Worm (Caenorhabditis elegans) whole organism, young adult: ENCODE measurements around the gene Y48C3A.5.
A peak's percentile ranks its signal among the peaks of the same experiment; 100 is the strongest.

Source experiments
- B0019.2 ChIP-seq: fragments of 200-800 bp; sonication (Bioruptor generic); conservative IDR thresholded peaks from 2 replicates; pipeline ENCODE4 v1.3.6; 2022; ENCODE audit warnings: missing genetic modification reagents, missing genetic modification characterization, missing compliant biosample characterization
- B0261.1 ChIP-seq: sonication (generic microtip); optimal IDR thresholded peaks from 2 replicates; lab custom pipeline; 2016; ENCODE audit warnings: mild to moderate bottlenecking, missing genetic modification characterization, moderate library complexity, missing compliant biosample characterization
- C06A6.2 ChIP-seq: fragments of 200-800 bp; sonication (Bioruptor generic); conservative IDR thresholded peaks from 2 replicates; pipeline ENCODE4 v1.3.6; 2022; ENCODE audit warnings: missing genetic modification characterization, missing compliant biosample characterization
- K11D2.4 ChIP-seq: fragments of 200-800 bp; sonication (Bioruptor generic); IDR thresholded peaks from 2 replicates; pipeline ENCODE4 v1.3.6; 2022; ENCODE audit warnings: missing genetic modification reagents, missing genetic modification characterization, missing compliant biosample characterization
- K12H6.12 ChIP-seq: fragments of 200-800 bp; sonication (Bioruptor generic); optimal IDR thresholded peaks from 2 replicates; lab custom pipeline; 2018; ENCODE audit warnings: mild to moderate bottlenecking, missing genetic modification characterization, missing compliant biosample characterization
- T26A5.8 ChIP-seq: sonication (generic microtip); optimal IDR thresholded peaks from 2 replicates; lab custom pipeline; 2016; ENCODE audit warnings: missing genetic modification characterization, missing compliant biosample characterization
- Y53G8AR.9 ChIP-seq: fragments of 200-800 bp; sonication (Bioruptor generic); conservative IDR thresholded peaks from 2 replicates; pipeline ENCODE4 v1.3.6; 2022; ENCODE audit warnings: missing genetic modification reagents, missing genetic modification characterization, missing compliant biosample characterization
- Y67H2A.10 ChIP-seq: fragments of 200-800 bp; sonication (Bioruptor generic); conservative IDR thresholded peaks from 2 replicates; pipeline ENCODE4 v1.3.6; 2022; ENCODE audit warnings: missing genetic modification reagents, missing genetic modification characterization, missing compliant biosample characterization
- ama-1 ChIP-seq, 3 experiments: fragments of 150-350 bp in 1 of 3; sonication (generic microtip) in 2 of 3; optimal IDR thresholded peaks; 2 replicates each; lab custom pipeline; 2014 to 2018; ENCODE audit warnings: missing biosample characterization in 2 of 3, missing genetic modification characterization in 2 of 3, missing genetic modification reagents in 2 of 3
- cebp-1 ChIP-seq, 2 experiments: fragments of 200-800 bp in 1 of 2; sonication (Bioruptor generic) in 1 of 2; sonication (generic microtip) in 1 of 2; IDR thresholded peaks in 1 of 2; optimal IDR thresholded peaks in 1 of 2; 2 replicates each; pipeline versions ENCODE4 v1.3.6 to Lab custom; 2017 to 2022; ENCODE audit warnings: missing compliant biosample characterization in 2 of 2, missing genetic modification characterization in 2 of 2, mild to moderate bottlenecking in 1 of 2, missing genetic modification reagents in 1 of 2, moderate library complexity in 1 of 2
- cebp-2 ChIP-seq: fragments of 200-800 bp; sonication (Bioruptor generic); IDR thresholded peaks from 2 replicates; pipeline ENCODE4 v1.3.6; 2022; ENCODE audit warnings: missing genetic modification characterization, missing compliant biosample characterization
- dpff-1 ChIP-seq: sonication (generic microtip); optimal IDR thresholded peaks from 2 replicates; lab custom pipeline; 2017; ENCODE audit warnings: mild to moderate bottlenecking, missing genetic modification characterization, missing compliant biosample characterization
- dpl-1 ChIP-seq: fragments of 150-350 bp; optimal IDR thresholded peaks from 2 replicates; lab custom pipeline; 2014; ENCODE audit warnings: missing biosample characterization, missing genetic modification reagents, missing genetic modification characterization
- egl-18 ChIP-seq: fragments of 200-800 bp; sonication (Bioruptor generic); IDR thresholded peaks from 2 replicates; pipeline ENCODE4 v1.3.6; 2022; ENCODE audit warnings: missing genetic modification reagents, missing genetic modification characterization, missing compliant biosample characterization
- him-1 ChIP-seq: sonication (generic microtip); optimal IDR thresholded peaks from 2 replicates; lab custom pipeline; 2016; ENCODE audit warnings: missing genotype, missing genetic modification reagents, missing genetic modification characterization, missing compliant biosample characterization
- hlh-12 ChIP-seq: sonication (generic microtip); optimal IDR thresholded peaks from 2 replicates; lab custom pipeline; 2016; ENCODE audit warnings: missing genetic modification characterization, missing compliant biosample characterization
- hlh-26 ChIP-seq: fragments of 200-800 bp; sonication (Bioruptor generic); conservative IDR thresholded peaks from 2 replicates; pipeline ENCODE4 v1.3.6; 2022; ENCODE audit warnings: missing genetic modification reagents, missing genetic modification characterization, missing compliant biosample characterization
- hmg-20 ChIP-seq: fragments of 200-800 bp; sonication (Bioruptor generic); IDR thresholded peaks from 2 replicates; pipeline ENCODE4 v1.3.6; 2022; ENCODE audit warnings: missing genetic modification reagents, missing genetic modification characterization, missing compliant biosample characterization
- lag-1 ChIP-seq: fragments of 200-800 bp; sonication (Bioruptor generic); IDR thresholded peaks from 2 replicates; pipeline ENCODE4 v1.3.6; 2022; ENCODE audit warnings: missing genetic modification reagents, missing genetic modification characterization, missing compliant biosample characterization
- lin-40 ChIP-seq: sonication (generic microtip); optimal IDR thresholded peaks from 2 replicates; lab custom pipeline; 2016; ENCODE audit warnings: missing genetic modification characterization, mild to moderate bottlenecking, missing compliant biosample characterization, missing genotype, missing genetic modification reagents
- lir-1 ChIP-seq: fragments of 200-800 bp; sonication (Bioruptor generic); conservative IDR thresholded peaks from 2 replicates; pipeline ENCODE4 v1.3.6; 2022; ENCODE audit warnings: missing genetic modification reagents, missing genetic modification characterization, missing compliant biosample characterization
- mel-28 ChIP-seq: sonication (generic microtip); optimal IDR thresholded peaks from 2 replicates; lab custom pipeline; 2016; ENCODE audit warnings: borderline replicate concordance, mild to moderate bottlenecking, missing genetic modification characterization, missing compliant biosample characterization
- nfya-1 ChIP-seq: sonication (generic microtip); optimal IDR thresholded peaks from 2 replicates; lab custom pipeline; 2017; ENCODE audit warnings: antibody characterized with exemption, missing compliant biosample characterization, missing genetic modification characterization, borderline replicate concordance; ENCODE audit not compliant: insufficient read depth
- rcor-1 ChIP-seq: fragments of 200-800 bp; sonication (Bioruptor generic); IDR thresholded peaks from 2 replicates; pipeline ENCODE4 v1.3.6; 2022; ENCODE audit warnings: missing genetic modification reagents, missing genetic modification characterization, missing compliant biosample characterization
- snpc-4 ChIP-seq, 5 experiments: fragments of 150-350 bp in 1 of 5; sonication (generic microtip) in 4 of 5; optimal IDR thresholded peaks; 2 replicates each; lab custom pipeline; 2014 to 2018; ENCODE audit warnings: missing genetic modification characterization in 5 of 5, missing biosample characterization in 3 of 5, antibody characterized with exemption in 2 of 5, mild to moderate bottlenecking in 2 of 5, missing compliant biosample characterization in 2 of 5, missing genotype in 2 of 5, moderate library complexity in 2 of 5, missing genetic modification reagents in 1 of 5
- somi-1 ChIP-seq: fragments of 200-800 bp; sonication (Bioruptor generic); optimal IDR thresholded peaks from 2 replicates; lab custom pipeline; 2018; ENCODE audit warnings: mild to moderate bottlenecking, missing genetic modification characterization, missing compliant biosample characterization
- tbp1 ChIP-seq: fragments of 200-800 bp; sonication (Bioruptor generic); optimal IDR thresholded peaks from 2 replicates; lab custom pipeline; 2018; ENCODE audit warnings: mild to moderate bottlenecking, missing genetic modification characterization, missing compliant biosample characterization
- tbx-9 ChIP-seq: sonication (generic microtip); optimal IDR thresholded peaks from 2 replicates; lab custom pipeline; 2016; ENCODE audit warnings: borderline replicate concordance, missing genetic modification characterization, inconsistent platforms, missing compliant biosample characterization
- zfh-2 ChIP-seq: fragments of 200-800 bp; sonication (Bioruptor generic); conservative IDR thresholded peaks from 2 replicates; pipeline ENCODE4 v1.3.6; 2022; ENCODE audit warnings: missing genetic modification reagents, missing genetic modification characterization, missing compliant biosample characterization
- ztf-26 ChIP-seq: sonication (generic microtip); optimal IDR thresholded peaks from 2 replicates; lab custom pipeline; 2017; ENCODE audit warnings: missing genetic modification characterization, missing compliant biosample characterization
- ztf-3 ChIP-seq: fragments of 200-800 bp; sonication (Bioruptor generic); optimal IDR thresholded peaks from 2 replicates; lab custom pipeline; 2018; ENCODE audit warnings: mild to moderate bottlenecking, missing genetic modification characterization, missing compliant biosample characterization

Y48C3A.5 gene

ce11 chrII:13292913-13293312 lies 22.0 kb downstream of the Y48C3A.5 start:
- TF ChIP-seq cebp-1 (GFP tag; IDR thresholded peaks at IDR 0.05; lab: Robert Waterston, UW): no peak
- no peak for TF ChIP-seq cebp-1 (tag; optimal IDR thresholded peaks at IDR 0.05; lab: Kevin White, UChicago)
- TF ChIP-seq lir-1 (GFP tag; lab: Robert Waterston, UW): no peak
- no peak for TF ChIP-seq C06A6.2 (GFP tag; lab: Robert Waterston, UW)
- TF ChIP-seq rcor-1 (GFP tag; lab: Robert Waterston, UW): no peak
- peak; percentile 72 for TF ChIP-seq somi-1 (GFP tag; lab: Kevin White, UChicago)
- no peak for TF ChIP-seq nfya-1
- no peak for TF ChIP-seq dpl-1 (GFP tag; lab: Kevin White, UChicago)
- no peak for TF ChIP-seq B0019.2 (GFP tag; lab: Robert Waterston, UW)
- TF ChIP-seq B0261.1 (tag; lab: Kevin White, UChicago): no peak
- TF ChIP-seq cebp-2 (GFP tag; lab: Robert Waterston, UW): no peak
- TF ChIP-seq hlh-12: no peak
- TF ChIP-seq lin-40: peak; percentile 7
- TF ChIP-seq K11D2.4: peak; percentile 29; the same call in 1 of the 2 replicates
- TF ChIP-seq ama-1 (optimal IDR thresholded peaks at IDR 0.05; lab: Kevin White, UChicago): no peak
- TF ChIP-seq ama-1 (GFP tag; optimal IDR thresholded peaks at IDR 0.05; lab: Kevin White, UChicago): no peak
- TF ChIP-seq, all 124 proteins: peak for 3

- TF ChIP-seq dpff-1 (tag; lab: Kevin White, UChicago) (no peak), lin-40 (no peak), Y53G8AR.9 (GFP tag; lab: Robert Waterston, UW) (no peak), K12H6.12 (tag; lab: Kevin White, UChicago) (no peak)
These were observed 22.6 kb downstream of the Y48C3A.5 start for ce11 chrII:13293502-13293901.

- no peak for TF ChIP-seq egl-18 (GFP tag; lab: Robert Waterston, UW)
- no peak for TF ChIP-seq K12H6.12 (tag; lab: Kevin White, UChicago)
- TF ChIP-seq tbp1 (GFP tag; lab: Kevin White, UChicago): no peak
- no peak for TF ChIP-seq hmg-20 (GFP tag; lab: Robert Waterston, UW)
- no peak for TF ChIP-seq somi-1 (GFP tag; lab: Kevin White, UChicago)
- no peak for TF ChIP-seq ztf-3 (GFP tag; lab: Kevin White, UChicago)
- no peak for TF ChIP-seq Y67H2A.10 (GFP tag; lab: Robert Waterston, UW)
- no peak for TF ChIP-seq zfh-2 (GFP tag; lab: Robert Waterston, UW)
- no peak for TF ChIP-seq tbx-9 (tag; lab: Kevin White, UChicago)
- no peak for TF ChIP-seq K11D2.4
- no peak for TF ChIP-seq dpff-1 (tag; lab: Kevin White, UChicago)
- TF ChIP-seq T26A5.8: no peak
- no peak for TF ChIP-seq lag-1 (GFP tag; lab: Robert Waterston, UW)
- TF ChIP-seq hlh-26 (GFP tag; lab: Robert Waterston, UW): no peak
- no peak for TF ChIP-seq him-1 (tag; lab: Kevin White, UChicago)
- no peak for TF ChIP-seq ztf-26 (tag; lab: Kevin White, UChicago)
These were observed 26.4 kb downstream of the Y48C3A.5 start for ce11 chrII:13297283-13297682.

ce11 chrII:13297935-13298334 lies 27.1 kb downstream of the Y48C3A.5 start:
- TF ChIP-seq snpc-4 (GFP tag; optimal IDR thresholded peaks at IDR 0.05; lab: Kevin White, UChicago): no peak
- peak in 2 of 4 experiments; percentile 56 to 62 for TF ChIP-seq snpc-4 (tag; optimal IDR thresholded peaks at IDR 0.05; lab: Kevin White, UChicago)
- TF ChIP-seq lin-40: no peak
- no peak for TF ChIP-seq hlh-12
- no peak for TF ChIP-seq mel-28 (tag; lab: Kevin White, UChicago)
